Fruit fly (Drosophila melanogaster) Kc167 (cell line): Measurements from ENCODE around the gene nero.
A peak's percentile ranks its signal among the peaks of the same experiment; 100 is the strongest.

ENCODE experiments used
- Myc ChIP-seq: fragments of >200 bp; optimal IDR thresholded peaks from 2 replicates; lab custom pipeline; 2017; ENCODE audit warnings: missing external identifiers
- Sin3A ChIP-seq: fragments of >200 bp; optimal IDR thresholded peaks from 2 replicates; lab custom pipeline; 2018; ENCODE audit warnings: missing external identifiers
- h ChIP-seq: fragments of >200 bp; optimal IDR thresholded peaks from 3 replicates; lab custom pipeline; 2018; ENCODE audit warnings: missing external identifiers
- insv ChIP-seq: fragments of >200 bp; optimal IDR thresholded peaks from 3 replicates; lab custom pipeline; 2018; ENCODE audit warnings: missing external identifiers
- psq ChIP-seq: fragments of >200 bp; optimal IDR thresholded peaks from 2 replicates; lab custom pipeline; 2017; ENCODE audit warnings: missing external identifiers
- ttk ChIP-seq: sonication (Bioruptor generic); optimal IDR thresholded peaks from 2 replicates; lab custom pipeline; 2017; ENCODE audit warnings: missing external identifiers

nero gene

dm6 chr3R:31761529-31762009 lies 14.2 kb upstream of the nero start, which contains the start of gene Smvt:
TSS of gene Smvt (minus strand) at chr3R:31761579.
- no peak for TF ChIP-seq psq (lab: Kevin White, UChicago)
- TF ChIP-seq ttk = no peak
- TF ChIP-seq Sin3A (lab: Kevin White, UChicago) = no peak
- no peak for TF ChIP-seq insv (lab: Kevin White, UChicago)
- TF ChIP-seq Myc (lab: Kevin White, UChicago) = no peak
- no peak for TF ChIP-seq h

dm6 chr3R:31758587-31759167 lies 11.3 kb upstream of the nero start, which contains the start of gene CG2187:
TSS of gene CG2187 (minus strand) at chr3R:31758637.
- TF ChIP-seq psq (lab: Kevin White, UChicago) = no peak
- TF ChIP-seq ttk = no peak
- no peak for TF ChIP-seq insv (lab: Kevin White, UChicago)
- TF ChIP-seq Sin3A (lab: Kevin White, UChicago) = no peak
- no peak for TF ChIP-seq Myc (lab: Kevin White, UChicago)
- no peak for TF ChIP-seq h

- no peak for TF ChIP-seq insv (lab: Kevin White, UChicago)
- TF ChIP-seq psq (lab: Kevin White, UChicago) = no peak
- TF ChIP-seq h = no peak
- no peak for TF ChIP-seq ttk
- TF ChIP-seq Myc (lab: Kevin White, UChicago) = no peak
- TF ChIP-seq Sin3A (lab: Kevin White, UChicago) = no peak
Observed at dm6 chr3R:31754605-31755004, 7.2 kb upstream of the nero start, which contains the start of gene salt. TSS of gene salt (minus strand) at chr3R:31754705.

- TF ChIP-seq insv (lab: Kevin White, UChicago) = no peak
- peak; percentile 75 for TF ChIP-seq psq (lab: Kevin White, UChicago)
Observed at dm6 chr3R:31748093-31748996, 987 bp upstream of the nero start.

- TF ChIP-seq Myc (lab: Kevin White, UChicago) (no peak), psq (lab: Kevin White, UChicago) (no peak), insv (lab: Kevin White, UChicago) (no peak), ttk (no peak), Sin3A (lab: Kevin White, UChicago) (no peak), h (no peak)
Observed at dm6 chr3R:31745629-31746081, 1.7 kb downstream of the nero start, which contains the start of gene awd. TSS of gene awd (minus strand) at chr3R:31746077.

dm6 chr3R:31744044-31744652 lies 3.2 kb downstream of the nero start, which contains the start of gene CG1896:
TSS of gene CG1896 (plus strand) at chr3R:31744282.
- TF ChIP-seq h (no peak), ttk (no peak), Myc (lab: Kevin White, UChicago) (no peak), psq (lab: Kevin White, UChicago) (no peak)

dm6 chr3R:31743279-31743678 lies 4.1 kb downstream of the nero start, which contains the start of gene Tbca:
TSS of gene Tbca (plus strand) at chr3R:31743490.
- TF ChIP-seq h (no peak), Myc (lab: Kevin White, UChicago) (no peak), Sin3A (lab: Kevin White, UChicago) (no peak), psq (lab: Kevin White, UChicago) (no peak), insv (lab: Kevin White, UChicago) (no peak), ttk (no peak)

dm6 chr3R:31741278-31741677 lies 6.1 kb downstream of the nero start:
- no peak for TF ChIP-seq h
- no peak for TF ChIP-seq Sin3A (lab: Kevin White, UChicago)
- TF ChIP-seq psq (lab: Kevin White, UChicago) = no peak
- TF ChIP-seq ttk = no peak
- TF ChIP-seq insv (lab: Kevin White, UChicago) = no peak
- TF ChIP-seq Myc (lab: Kevin White, UChicago) = no peak

- TF ChIP-seq ttk = no peak
- no peak for TF ChIP-seq Sin3A (lab: Kevin White, UChicago)
- no peak for TF ChIP-seq psq (lab: Kevin White, UChicago)
- no peak for TF ChIP-seq insv (lab: Kevin White, UChicago)
- TF ChIP-seq h = no peak
Observed at dm6 chr3R:31739067-31739786, 8.1 kb downstream of the nero start.

- TF ChIP-seq Sin3A (lab: Kevin White, UChicago) (no peak), psq (lab: Kevin White, UChicago) (no peak), insv (lab: Kevin White, UChicago) (no peak), h (no peak), Myc (lab: Kevin White, UChicago) (no peak)
Observed at dm6 chr3R:31738060-31738619, 9.2 kb downstream of the nero start, which contains the start of gene eEF1alpha2. TSS of gene eEF1alpha2 (plus strand) at chr3R:31738468.

- TF ChIP-seq Sin3A (lab: Kevin White, UChicago) (no peak), insv (lab: Kevin White, UChicago) (no peak), psq (lab: Kevin White, UChicago) (no peak), Myc (lab: Kevin White, UChicago) (no peak), h (no peak), ttk (no peak)
Observed at dm6 chr3R:31736776-31737175, 10.6 kb downstream of the nero start, which contains the start of the genes CstF50 and CG11563. TSS of gene CstF50 (minus strand) at chr3R:31736963. TSS of gene CG11563 (plus strand) at chr3R:31737035.
